Worm (Caenorhabditis elegans) whole organism, midembryonic: ENCODE data around the gene srg-27.

Source experiments
- T22C8.4 ChIP-seq: fragments of 200-800 bp; sonication (Bioruptor generic); IDR thresholded peaks from 2 replicates; pipeline ENCODE4 v1.3.6; 2022; ENCODE audit warnings: missing genetic modification characterization, missing compliant biosample characterization
- cog-1 ChIP-seq: sonication (generic microtip); optimal IDR thresholded peaks from 2 replicates; lab custom pipeline; 2016; ENCODE audit warnings: missing genetic modification characterization, missing compliant biosample characterization
- flt-1 ChIP-seq: fragments of 200-800 bp; sonication (Bioruptor generic); IDR thresholded peaks from 2 replicates; pipeline ENCODE4 v1.3.6; 2022; ENCODE audit warnings: missing genetic modification characterization, missing compliant biosample characterization
- klf-2 ChIP-seq: fragments of 200-800 bp; sonication (Bioruptor generic); conservative IDR thresholded peaks from 2 replicates; pipeline ENCODE4 v1.3.6; 2022; ENCODE audit warnings: missing genetic modification reagents, missing genetic modification characterization, missing compliant biosample characterization
- med-1 ChIP-seq: sonication (generic microtip); optimal IDR thresholded peaks from 2 replicates; lab custom pipeline; 2017; ENCODE audit warnings: missing genetic modification characterization, mild to moderate bottlenecking, missing compliant biosample characterization, antibody characterized with exemption, missing genetic modification reagents; ENCODE audit not compliant: insufficient read depth
- ref-1 ChIP-seq: fragments of 200-800 bp; sonication (Bioruptor generic); conservative IDR thresholded peaks from 2 replicates; pipeline ENCODE4 v1.3.6; 2022; ENCODE audit warnings: missing genetic modification reagents, missing genetic modification characterization, missing compliant biosample characterization
- tab-1 ChIP-seq: fragments of 200-800 bp; sonication (Bioruptor generic); IDR thresholded peaks from 2 replicates; pipeline ENCODE4 v1.3.6; 2022; ENCODE audit warnings: missing genetic modification characterization, missing compliant biosample characterization
- ztf-23 ChIP-seq: fragments of 200-800 bp; sonication (Bioruptor generic); IDR thresholded peaks from 2 replicates; pipeline ENCODE4 v1.3.6; 2022; ENCODE audit warnings: missing genetic modification reagents, missing genetic modification characterization, missing compliant biosample characterization
- ztf-29 ChIP-seq: fragments of 200-800 bp; sonication (Bioruptor generic); IDR thresholded peaks from 2 replicates; pipeline ENCODE4 v1.3.6; 2022; ENCODE audit warnings: missing genetic modification reagents, missing genetic modification characterization, missing compliant biosample characterization

Gene srg-27

ce11 chrV:5319477-5319876 lies 20.1 kb upstream of the srg-27 start, which contains the start of gene ceh-34:
TSS of gene ceh-34 (minus strand) at chrV:5319577.
- no peak for TF ChIP-seq klf-2 (GFP tag; lab: Robert Waterston, UW)
- TF ChIP-seq T22C8.4 (GFP tag; lab: Robert Waterston, UW), result no peak
- no peak for TF ChIP-seq ref-1 (GFP tag; lab: Robert Waterston, UW)
- no peak for TF ChIP-seq med-1 (GFP tag; lab: Kevin White, UChicago)
- no peak for TF ChIP-seq ztf-23 (GFP tag; lab: Robert Waterston, UW)
- TF ChIP-seq tab-1 (GFP tag; lab: Robert Waterston, UW), result no peak
- no peak for TF ChIP-seq ztf-29 (GFP tag; lab: Robert Waterston, UW)

ce11 chrV:5322815-5323214 lies 16.8 kb upstream of the srg-27 start:
- TF ChIP-seq ztf-29 (GFP tag; lab: Robert Waterston, UW) (no peak), med-1 (GFP tag; lab: Kevin White, UChicago) (no peak), cog-1 (tag; lab: Kevin White, UChicago) (no peak), flt-1 (no peak), ref-1 (GFP tag; lab: Robert Waterston, UW) (no peak), tab-1 (GFP tag; lab: Robert Waterston, UW) (no peak), klf-2 (GFP tag; lab: Robert Waterston, UW) (no peak), T22C8.4 (GFP tag; lab: Robert Waterston, UW) (no peak), ztf-23 (GFP tag; lab: Robert Waterston, UW) (no peak)

- TF ChIP-seq flt-1 (no peak), T22C8.4 (GFP tag; lab: Robert Waterston, UW) (no peak)
These were observed 15.0 kb upstream of the srg-27 start, which contains the start of gene ceh-33 for ce11 chrV:5324566-5324965. TSS of gene ceh-33 (minus strand) at chrV:5324666.

ce11 chrV:5328314-5328713 lies 11.3 kb upstream of the srg-27 start, which contains the start of gene C10G8.8:
TSS of gene C10G8.8 (minus strand) at chrV:5328414.
- TF ChIP-seq flt-1, result no peak
- no peak for TF ChIP-seq ref-1 (GFP tag; lab: Robert Waterston, UW)
- no peak for TF ChIP-seq ztf-23 (GFP tag; lab: Robert Waterston, UW)
- TF ChIP-seq tab-1 (GFP tag; lab: Robert Waterston, UW), result no peak
- no peak for TF ChIP-seq T22C8.4 (GFP tag; lab: Robert Waterston, UW)
- no peak for TF ChIP-seq klf-2 (GFP tag; lab: Robert Waterston, UW)
- TF ChIP-seq ztf-29 (GFP tag; lab: Robert Waterston, UW), result no peak
- no peak for TF ChIP-seq cog-1 (tag; lab: Kevin White, UChicago)
- TF ChIP-seq med-1 (GFP tag; lab: Kevin White, UChicago), result no peak

- no peak for TF ChIP-seq tab-1 (GFP tag; lab: Robert Waterston, UW)
- 0 out of 2 replicates have a peak, but pooled peaks have one; percentile 13 for TF ChIP-seq klf-2 (GFP tag; lab: Robert Waterston, UW)
These were observed 9.8 kb upstream of the srg-27 start for ce11 chrV:5329677-5330266.

- TF ChIP-seq flt-1, result no peak
- no peak for TF ChIP-seq med-1 (GFP tag; lab: Kevin White, UChicago)
- no peak for TF ChIP-seq ztf-23 (GFP tag; lab: Robert Waterston, UW)
- TF ChIP-seq klf-2 (GFP tag; lab: Robert Waterston, UW), result no peak
- TF ChIP-seq cog-1 (tag; lab: Kevin White, UChicago), result no peak
- no peak for TF ChIP-seq tab-1 (GFP tag; lab: Robert Waterston, UW)
- TF ChIP-seq ztf-29 (GFP tag; lab: Robert Waterston, UW), result no peak
- no peak for TF ChIP-seq ref-1 (GFP tag; lab: Robert Waterston, UW)
- TF ChIP-seq T22C8.4 (GFP tag; lab: Robert Waterston, UW), result no peak
These were observed 8.6 kb upstream of the srg-27 start, which contains the start of gene srg-26 for ce11 chrV:5330967-5331366. TSS of gene srg-26 (plus strand) at chrV:5331267.

ce11 chrV:5334588-5334987 lies 5.0 kb upstream of the srg-27 start, which contains the start of gene srg-28:
TSS of gene srg-28 (plus strand) at chrV:5334888.
- TF ChIP-seq med-1 (GFP tag; lab: Kevin White, UChicago) (no peak), klf-2 (GFP tag; lab: Robert Waterston, UW) (no peak), cog-1 (tag; lab: Kevin White, UChicago) (no peak), ztf-23 (GFP tag; lab: Robert Waterston, UW) (no peak)

ce11 chrV:5336884-5337283 lies 2.7 kb upstream of the srg-27 start, which contains the start of gene srg-29:
TSS of gene srg-29 (plus strand) at chrV:5337184.
- TF ChIP-seq med-1 (GFP tag; lab: Kevin White, UChicago) (no peak), T22C8.4 (GFP tag; lab: Robert Waterston, UW) (no peak), klf-2 (GFP tag; lab: Robert Waterston, UW) (no peak), ztf-29 (GFP tag; lab: Robert Waterston, UW) (no peak), tab-1 (GFP tag; lab: Robert Waterston, UW) (no peak), ref-1 (GFP tag; lab: Robert Waterston, UW) (no peak), ztf-23 (GFP tag; lab: Robert Waterston, UW) (no peak), cog-1 (tag; lab: Kevin White, UChicago) (no peak), flt-1 (no peak)

ce11 chrV:5345419-5345818 lies 5.8 kb downstream of the srg-27 start, which contains the start of gene srg-25:
TSS of gene srg-25 (minus strand) at chrV:5345519.
- TF ChIP-seq klf-2 (GFP tag; lab: Robert Waterston, UW) (no peak), med-1 (GFP tag; lab: Kevin White, UChicago) (no peak), ztf-29 (GFP tag; lab: Robert Waterston, UW) (no peak), T22C8.4 (GFP tag; lab: Robert Waterston, UW) (no peak), cog-1 (tag; lab: Kevin White, UChicago) (no peak), ztf-23 (GFP tag; lab: Robert Waterston, UW) (no peak), tab-1 (GFP tag; lab: Robert Waterston, UW) (no peak), flt-1 (no peak), ref-1 (GFP tag; lab: Robert Waterston, UW) (no peak)
